Worm (Caenorhabditis elegans) whole organism, midembryonic: Measurements from ENCODE around the gene cisd-1.

Experiments used
- med-1 ChIP-seq: sonication (generic microtip); optimal IDR thresholded peaks from 2 replicates; lab custom pipeline; 2017; ENCODE audit warnings: missing genetic modification characterization, mild to moderate bottlenecking, missing compliant biosample characterization, antibody characterized with exemption, missing genetic modification reagents; ENCODE audit not compliant: insufficient read depth
- ref-1 ChIP-seq: fragments of 200-800 bp; sonication (Bioruptor generic); conservative IDR thresholded peaks from 2 replicates; pipeline ENCODE4 v1.3.6; 2022; ENCODE audit warnings: missing genetic modification reagents, missing genetic modification characterization, missing compliant biosample characterization

DNA sequence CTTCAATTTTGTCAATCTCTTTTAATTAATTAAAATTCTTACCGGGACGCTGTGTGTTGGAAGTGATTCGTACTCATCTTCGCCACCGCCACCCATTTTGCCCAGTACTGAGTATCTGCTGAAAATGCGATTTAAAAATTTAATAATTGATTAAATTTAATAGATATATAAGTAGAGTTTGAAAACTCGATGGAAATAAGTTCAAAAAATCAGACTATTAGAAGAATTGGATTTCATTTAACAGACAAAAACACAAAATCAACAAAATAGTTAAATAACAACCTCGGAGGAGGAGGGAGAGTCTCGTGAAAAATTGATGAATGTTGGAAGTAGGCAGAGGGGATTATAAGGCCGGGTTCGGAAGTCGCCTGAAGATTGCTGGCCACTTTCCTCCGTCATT is 2.5 kb upstream of the cisd-1 start, which contains the start of gene mfn-1:
- TF ChIP-seq ref-1 (GFP tag; lab: Robert Waterston, UW) (no peak), med-1 (GFP tag; lab: Kevin White, UChicago) (no peak)
